Worm (Caenorhabditis elegans) whole organism, L2 larva: ENCODE measurements around the gene cwp-1.

ENCODE experiments used
- lin-11 ChIP-seq: fragments of 150-350 bp; sonication (generic microtip); optimal IDR thresholded peaks from 2 replicates; lab custom pipeline; 2014; ENCODE audit warnings: missing biosample characterization, missing genetic modification characterization, inconsistent platforms, mixed read lengths
- lsy-2 ChIP-seq, 2 experiments: fragments of 150-350 bp in 1 of 2; sonication (generic microtip) in 1 of 2; optimal IDR thresholded peaks; 2 replicates each; lab custom pipeline; 2014 to 2017; ENCODE audit warnings: missing biosample characterization in 2 of 2, missing genetic modification characterization in 2 of 2
- unc-62 ChIP-seq: fragments of 150-350 bp; optimal IDR thresholded peaks from 2 replicates; lab custom pipeline; 2014; ENCODE audit warnings: missing biosample characterization, missing genetic modification reagents, missing genetic modification characterization
- ztf-11 ChIP-seq: sonication (generic microtip); optimal IDR thresholded peaks from 2 replicates; lab custom pipeline; 2017; ENCODE audit warnings: missing biosample characterization, missing genetic modification characterization

ce11 chrV:4879251-4879650, 38.2 kb upstream of the cwp-1 start, which contains the start of gene T19H12.15:
- TF ChIP-seq ztf-11 (tag; lab: Kevin White, UChicago) (no peak), unc-62 (GFP tag; lab: Kevin White, UChicago) (no peak), lin-11 (tag; lab: Kevin White, UChicago) (no peak), lsy-2 (tag; optimal IDR thresholded peaks at IDR 0.05; lab: Kevin White, UChicago) (no peak)
